Fruit fly (Drosophila melanogaster) whole organism, pupa: ENCODE data around the gene Mettl14.

Experiments
- CG10348 ChIP-seq: fragments of 200-800 bp; sonication (Bioruptor generic); IDR thresholded peaks from 2 replicates; pipeline ENCODE4 v1.3.6; 2022; ENCODE audit warnings: missing biosample characterization, missing genetic modification characterization
- CG12605 ChIP-seq: fragments of 200-800 bp; sonication (Bioruptor generic); IDR thresholded peaks from 2 replicates; pipeline ENCODE4 v1.3.6; 2022; ENCODE audit warnings: missing biosample characterization, missing genetic modification characterization
- CG14655 ChIP-seq: fragments of 200-800 bp; sonication (Bioruptor generic); optimal IDR thresholded peaks from 3 replicates; lab custom pipeline; 2017; ENCODE audit warnings: mild to moderate bottlenecking, missing biosample characterization, missing genetic modification reagents, missing genetic modification characterization
- CG17806 ChIP-seq: fragments of 200-800 bp; sonication (Bioruptor generic); optimal IDR thresholded peaks from 2 replicates; lab custom pipeline; 2018; ENCODE audit warnings: missing biosample characterization, mild to moderate bottlenecking, missing genetic modification characterization, moderate library complexity
- CG34367 ChIP-seq: fragments of 200-800 bp; sonication (Bioruptor generic); optimal IDR thresholded peaks from 2 replicates; lab custom pipeline; 2018; ENCODE audit warnings: missing biosample characterization, mild to moderate bottlenecking, missing genetic modification characterization
- CG4496 ChIP-seq: fragments of 200-800 bp; sonication (Bioruptor generic); IDR thresholded peaks from 3 replicates; pipeline ENCODE4 v1.3.6; 2022; ENCODE audit warnings: missing biosample characterization, missing genetic modification characterization
- D1 ChIP-seq: fragments of 200-800 bp; sonication (Bioruptor generic); optimal IDR thresholded peaks from 2 replicates; lab custom pipeline; 2018; ENCODE audit warnings: missing biosample characterization, mild to moderate bottlenecking, missing genetic modification characterization, moderate library complexity
- EcR ChIP-seq: fragments of 200-800 bp; sonication (Bioruptor generic); optimal IDR thresholded peaks from 3 replicates; lab custom pipeline; 2019; ENCODE audit warnings: missing biosample characterization, missing genetic modification characterization, mild to moderate bottlenecking, moderate library complexity, missing genetic modification reagents
- Pif1A ChIP-seq: fragments of 200-800 bp; sonication (Bioruptor generic); optimal IDR thresholded peaks from 3 replicates; lab custom pipeline; 2016; ENCODE audit warnings: missing biosample characterization, missing genetic modification characterization
- Pif1B ChIP-seq: fragments of 200-800 bp; sonication (Bioruptor generic); optimal IDR thresholded peaks from 3 replicates; lab custom pipeline; 2016; ENCODE audit warnings: missing biosample characterization, missing genetic modification characterization
- Snoo ChIP-seq: fragments of 200-800 bp; sonication (Bioruptor generic); optimal IDR thresholded peaks from 3 replicates; lab custom pipeline; 2017; ENCODE audit warnings: missing biosample characterization, mild to moderate bottlenecking, missing genetic modification characterization, inconsistent platforms
- gl ChIP-seq: fragments of 200-800 bp; sonication (Bioruptor generic); optimal IDR thresholded peaks from 2 replicates; lab custom pipeline; 2018; ENCODE audit warnings: missing biosample characterization, mild to moderate bottlenecking, missing genetic modification characterization
- rn ChIP-seq: fragments of 200-800 bp; sonication (Bioruptor generic); IDR thresholded peaks from 2 replicates; pipeline ENCODE4 v1.3.6; 2022; ENCODE audit warnings: missing biosample characterization, missing genetic modification characterization

DNA sequence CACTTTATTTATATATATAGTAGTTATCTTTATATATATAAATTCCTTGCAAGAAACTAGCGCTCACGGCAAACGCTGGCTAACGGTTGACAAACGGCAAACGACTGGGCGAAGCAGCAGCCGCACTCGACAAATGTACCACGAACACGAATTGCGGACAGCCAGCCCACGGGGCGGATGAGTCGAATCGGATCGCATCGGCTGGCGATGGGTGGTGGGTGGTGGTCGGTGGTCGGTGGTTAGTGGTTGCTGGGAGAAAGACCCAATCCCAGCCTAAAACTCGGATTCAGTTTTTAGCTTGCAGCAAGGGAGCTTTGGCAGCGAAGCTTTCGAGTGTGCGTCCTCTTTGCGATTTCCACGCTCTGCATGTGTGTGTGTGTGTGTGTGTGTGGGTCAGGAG, 16.9 kb downstream of the Mettl14 start, which contains the start of gene CG7781:
- TF ChIP-seq Snoo (tag; lab: Kevin White, UChicago) (no peak), CG10348 (no peak), CG34367 (tag; lab: Kevin White, UChicago) (no peak), D1 (no peak), rn (GFP tag; lab: Robert Waterston, UW) (no peak), Pif1B (GFP tag; lab: Kevin White, UChicago) (no peak), CG12605 (GFP tag; lab: Robert Waterston, UW) (0 out of 2 replicates have a peak, but pooled peaks have one; percentile 28), EcR (GFP tag; lab: Kevin White, UChicago) (no peak), CG17806 (tag; lab: Kevin White, UChicago) (no peak), CG14655 (no peak), Pif1A (no peak), gl (tag; lab: Kevin White, UChicago) (no peak), CG4496 (GFP tag; lab: Robert Waterston, UW) (peak; percentile 51; the same call in 2 of the 3 replicates)
